Worm (Caenorhabditis elegans) whole organism, young adult: ENCODE results near the gene pot-1.

Source experiments
- T26A5.8 ChIP-seq: sonication (generic microtip); optimal IDR thresholded peaks from 2 replicates; lab custom pipeline; 2016; ENCODE audit warnings: missing genetic modification characterization, missing compliant biosample characterization
- ama-1 ChIP-seq, 3 experiments: fragments of 150-350 bp in 1 of 3; sonication (generic microtip) in 2 of 3; optimal IDR thresholded peaks; 2 replicates each; lab custom pipeline; 2014 to 2018; ENCODE audit warnings: missing biosample characterization in 2 of 3, missing genetic modification characterization in 2 of 3, missing genetic modification reagents in 2 of 3
- ccch-3 ChIP-seq: fragments of 200-800 bp; sonication (Bioruptor generic); optimal IDR thresholded peaks from 2 replicates; lab custom pipeline; 2018; ENCODE audit warnings: mild to moderate bottlenecking, missing genetic modification characterization, missing compliant biosample characterization
- cebp-2 ChIP-seq: fragments of 200-800 bp; sonication (Bioruptor generic); IDR thresholded peaks from 2 replicates; pipeline ENCODE4 v1.3.6; 2022; ENCODE audit warnings: missing genetic modification characterization, missing compliant biosample characterization
- ceh-91 ChIP-seq: fragments of 200-800 bp; sonication (Bioruptor generic); IDR thresholded peaks from 2 replicates; pipeline ENCODE4 v1.3.6; 2022; ENCODE audit warnings: missing genetic modification reagents, missing genetic modification characterization, missing compliant biosample characterization
- efl-1 ChIP-seq: fragments of 150-350 bp; optimal IDR thresholded peaks from 2 replicates; lab custom pipeline; 2014; ENCODE audit warnings: missing biosample characterization, missing genetic modification reagents, missing genetic modification characterization
- egl-18 ChIP-seq: fragments of 200-800 bp; sonication (Bioruptor generic); IDR thresholded peaks from 2 replicates; pipeline ENCODE4 v1.3.6; 2022; ENCODE audit warnings: missing genetic modification reagents, missing genetic modification characterization, missing compliant biosample characterization
- ets-4 ChIP-seq: fragments of 200-800 bp; sonication (Bioruptor generic); optimal IDR thresholded peaks from 2 replicates; lab custom pipeline; 2018; ENCODE audit warnings: mild to moderate bottlenecking, missing genetic modification characterization, missing compliant biosample characterization
- fkh-3 ChIP-seq: sonication (generic microtip); optimal IDR thresholded peaks from 2 replicates; lab custom pipeline; 2016; ENCODE audit warnings: mild to moderate bottlenecking, missing genetic modification characterization, missing compliant biosample characterization
- snpc-4 ChIP-seq, 5 experiments: fragments of 150-350 bp in 1 of 5; sonication (generic microtip) in 4 of 5; optimal IDR thresholded peaks; 2 replicates each; lab custom pipeline; 2014 to 2018; ENCODE audit warnings: missing genetic modification characterization in 5 of 5, missing biosample characterization in 3 of 5, antibody characterized with exemption in 2 of 5, mild to moderate bottlenecking in 2 of 5, missing compliant biosample characterization in 2 of 5, missing genotype in 2 of 5, moderate library complexity in 2 of 5, missing genetic modification reagents in 1 of 5
- zim-3 ChIP-seq: sonication (generic microtip); optimal IDR thresholded peaks from 2 replicates; lab custom pipeline; 2017; ENCODE audit warnings: mild to moderate bottlenecking, missing genetic modification characterization, moderate library complexity, missing compliant biosample characterization

DNA sequence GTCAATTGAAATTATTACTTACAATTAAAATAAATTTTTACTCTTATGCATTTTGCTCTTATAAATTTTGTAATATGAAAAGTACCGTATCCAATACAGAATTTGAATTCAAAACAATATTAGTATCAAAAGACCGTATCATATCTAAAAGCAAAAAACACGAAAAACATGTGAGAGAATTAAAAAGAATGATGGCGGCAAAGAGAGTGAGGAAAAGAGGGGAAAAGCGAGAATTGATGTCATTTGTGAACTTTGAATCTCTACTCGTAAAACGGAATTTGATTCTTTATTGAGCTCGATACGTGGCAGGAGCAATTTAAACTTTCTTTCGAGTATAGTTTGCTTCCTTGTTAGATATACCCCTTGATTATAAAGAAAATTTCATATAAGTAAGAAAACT lies 21.0 kb upstream of the pot-1 start:
- TF ChIP-seq T26A5.8 (tag; lab: Kevin White, UChicago) (no peak), zim-3 (tag; lab: Kevin White, UChicago) (no peak), cebp-2 (no peak), egl-18 (GFP tag; lab: Robert Waterston, UW) (no peak), ccch-3 (GFP tag; lab: Kevin White, UChicago) (no peak), ceh-91 (no peak), snpc-4 (GFP tag; optimal IDR thresholded peaks at IDR 0.05; lab: Kevin White, UChicago) (no peak), snpc-4 (tag; optimal IDR thresholded peaks at IDR 0.05; lab: Kevin White, UChicago) (no peak), ets-4 (GFP tag; lab: Kevin White, UChicago) (no peak), fkh-3 (tag; lab: Kevin White, UChicago) (no peak), efl-1 (GFP tag; lab: Kevin White, UChicago) (no peak), ama-1 (optimal IDR thresholded peaks at IDR 0.05; lab: Kevin White, UChicago) (no peak), ama-1 (GFP tag; optimal IDR thresholded peaks at IDR 0.05; lab: Kevin White, UChicago) (no peak)
